Fruit fly (Drosophila melanogaster) whole organism, embryonic: Measurements from ENCODE around the gene Nepl3.

Source experiments
- ATbp ChIP-seq: fragments of 200-800 bp; sonication (Bioruptor generic); optimal IDR thresholded peaks from 2 replicates; lab custom pipeline; 2017; ENCODE audit warnings: missing biosample characterization, mild to moderate bottlenecking, missing genetic modification characterization, missing genetic modification reagents
- Abd-B ChIP-seq: fragments of 200-800 bp; sonication (Bioruptor generic); optimal IDR thresholded peaks from 2 replicates; lab custom pipeline; 2018; ENCODE audit warnings: missing biosample characterization, mild to moderate bottlenecking, missing genetic modification characterization, moderate library complexity
- BEAF-32 ChIP-seq: fragments of 200-800 bp; sonication (Bioruptor generic); optimal IDR thresholded peaks from 3 replicates; lab custom pipeline; 2017; ENCODE audit warnings: missing biosample characterization, missing genetic modification characterization, mild to moderate bottlenecking, moderate library complexity, missing genetic modification reagents
- Bgb ChIP-seq: fragments of 200-800 bp; sonication (Bioruptor generic); IDR thresholded peaks from 2 replicates; pipeline ENCODE4 v1.3.6; 2022; ENCODE audit warnings: missing biosample characterization, missing genetic modification characterization; ENCODE audit not compliant: partially characterized antibody
- CG11504 ChIP-seq: fragments of 200-800 bp; sonication (Bioruptor generic); optimal IDR thresholded peaks from 3 replicates; lab custom pipeline; 2019; ENCODE audit warnings: missing biosample characterization, mild to moderate bottlenecking, missing genetic modification characterization, moderate library complexity
- CG12659 ChIP-seq: fragments of 200-800 bp; sonication (Bioruptor generic); optimal IDR thresholded peaks from 3 replicates; lab custom pipeline; 2017; ENCODE audit warnings: mild to moderate bottlenecking, missing biosample characterization, missing genetic modification reagents, missing genetic modification characterization
- CG13296 ChIP-seq: fragments of 200-800 bp; sonication (Bioruptor generic); optimal IDR thresholded peaks from 3 replicates; lab custom pipeline; 2018; ENCODE audit warnings: missing biosample characterization, mild to moderate bottlenecking, missing genetic modification characterization
- CG14860 ChIP-seq: fragments of 200-800 bp; sonication (Bioruptor generic); IDR thresholded peaks from 3 replicates; pipeline ENCODE4 v1.3.6; 2022; ENCODE audit warnings: missing biosample characterization, missing genetic modification characterization; ENCODE audit not compliant: partially characterized antibody
- CG1529 ChIP-seq: fragments of 200-800 bp; sonication (Bioruptor generic); optimal IDR thresholded peaks from 3 replicates; lab custom pipeline; 2018; ENCODE audit warnings: missing biosample characterization, missing genetic modification characterization
- CG15601 ChIP-seq: fragments of 200-800 bp; sonication (Bioruptor generic); optimal IDR thresholded peaks from 3 replicates; lab custom pipeline; 2019; ENCODE audit warnings: missing biosample characterization, mild to moderate bottlenecking, missing genetic modification characterization, moderate library complexity
- CG17328 ChIP-seq: fragments of 200-800 bp; sonication (Bioruptor generic); IDR thresholded peaks from 2 replicates; pipeline ENCODE4 v1.3.6; 2022; ENCODE audit warnings: missing biosample characterization, missing genetic modification characterization
- CG17385 ChIP-seq: fragments of 200-800 bp; sonication (Bioruptor generic); optimal IDR thresholded peaks from 3 replicates; lab custom pipeline; 2018; ENCODE audit warnings: missing biosample characterization, mild to moderate bottlenecking, missing genetic modification characterization
- CG17612 ChIP-seq: fragments of 200-800 bp; sonication (Bioruptor generic); IDR thresholded peaks from 2 replicates; pipeline ENCODE4 v1.3.6; 2022; ENCODE audit warnings: missing biosample characterization, missing genetic modification characterization
- CG18619 ChIP-seq: fragments of 200-800 bp; sonication (Bioruptor generic); optimal IDR thresholded peaks from 3 replicates; lab custom pipeline; 2017; ENCODE audit warnings: missing biosample characterization, mild to moderate bottlenecking, missing genetic modification characterization
- CG2129 ChIP-seq: fragments of 200-800 bp; sonication (Bioruptor generic); IDR thresholded peaks from 2 replicates; pipeline ENCODE4 v1.3.6; 2022; ENCODE audit warnings: missing biosample characterization, missing genetic modification characterization; ENCODE audit not compliant: partially characterized antibody
- CG31388 ChIP-seq: fragments of 200-800 bp; sonication (Bioruptor generic); optimal IDR thresholded peaks from 2 replicates; lab custom pipeline; 2016; ENCODE audit warnings: missing biosample characterization, missing genetic modification characterization
- CG34376 ChIP-seq: fragments of 200-800 bp; sonication (Bioruptor generic); optimal IDR thresholded peaks from 2 replicates; lab custom pipeline; 2018; ENCODE audit warnings: missing biosample characterization, mild to moderate bottlenecking, missing genetic modification characterization
- CG3995 ChIP-seq: fragments of 200-800 bp; sonication (Bioruptor generic); optimal IDR thresholded peaks from 3 replicates; lab custom pipeline; 2016; ENCODE audit warnings: missing biosample characterization, missing genetic modification characterization
- CG5953 ChIP-seq: fragments of 200-800 bp; sonication (Bioruptor generic); IDR thresholded peaks from 2 replicates; pipeline ENCODE4 v1.3.6; 2022; ENCODE audit warnings: missing biosample characterization, missing genetic modification characterization
- CG6272 ChIP-seq: fragments of 200-800 bp; sonication (Bioruptor generic); IDR thresholded peaks from 2 replicates; pipeline ENCODE4 v1.3.6; 2022; ENCODE audit warnings: missing biosample characterization, missing genetic modification characterization
- CG7372 ChIP-seq: fragments of 200-800 bp; sonication (Bioruptor generic); IDR thresholded peaks from 2 replicates; pipeline ENCODE4 v1.3.6; 2022; ENCODE audit warnings: missing biosample characterization, missing genetic modification characterization
- CG8290 ChIP-seq, 3 experiments: fragments of 200-800 bp; sonication (Bioruptor generic); optimal IDR thresholded peaks; 2 replicates each; lab custom pipeline; 2016 to 2019; ENCODE audit warnings: missing biosample characterization in 3 of 3, missing genetic modification characterization in 3 of 3, mild to moderate bottlenecking in 2 of 3, moderate library complexity in 1 of 3
- CG8388 ChIP-seq: fragments of 200-800 bp; sonication (Bioruptor generic); optimal IDR thresholded peaks from 2 replicates; lab custom pipeline; 2019; ENCODE audit warnings: missing biosample characterization, mild to moderate bottlenecking, missing genetic modification characterization, moderate library complexity
- CG9727 ChIP-seq: fragments of 200-800 bp; sonication (Bioruptor generic); optimal IDR thresholded peaks from 3 replicates; lab custom pipeline; 2017; ENCODE audit warnings: missing biosample characterization, mild to moderate bottlenecking, missing genetic modification characterization
- CG9876 ChIP-seq: fragments of 200-800 bp; sonication (Bioruptor generic); optimal IDR thresholded peaks from 2 replicates; lab custom pipeline; 2016; ENCODE audit warnings: missing biosample characterization, missing genetic modification characterization
- Camta ChIP-seq: fragments of 200-800 bp; sonication (Bioruptor generic); optimal IDR thresholded peaks from 2 replicates; lab custom pipeline; 2016; ENCODE audit warnings: missing biosample characterization, missing genetic modification characterization
- D ChIP-seq, 2 experiments: fragments of 200-800 bp in 1 of 2; fragments of >200 bp in 1 of 2; sonication (Bioruptor generic) in 1 of 2; optimal IDR thresholded peaks; 2 replicates in 1 of 2; 3 replicates in 1 of 2; lab custom pipeline; 2017; ENCODE audit warnings: mild to moderate bottlenecking in 1 of 2, missing biosample characterization in 1 of 2, missing genetic modification characterization in 1 of 2, missing genetic modification reagents in 1 of 2
- D19B ChIP-seq: fragments of 200-800 bp; sonication (Bioruptor generic); optimal IDR thresholded peaks from 2 replicates; lab custom pipeline; 2017; ENCODE audit warnings: missing biosample characterization, mild to moderate bottlenecking, missing genetic modification characterization
- E2f1 ChIP-seq: fragments of 200-800 bp; sonication (Bioruptor generic); IDR thresholded peaks from 2 replicates; pipeline ENCODE4 v1.3.6; 2022; ENCODE audit warnings: missing biosample characterization, missing genetic modification characterization
- E2f2 ChIP-seq: fragments of 200-800 bp; sonication (Bioruptor generic); IDR thresholded peaks from 2 replicates; pipeline ENCODE4 v1.3.6; 2022; ENCODE audit warnings: missing biosample characterization, missing genetic modification characterization
- Ets97D ChIP-seq: fragments of 200-800 bp; sonication (Bioruptor generic); optimal IDR thresholded peaks from 3 replicates; lab custom pipeline; 2016; ENCODE audit warnings: missing biosample characterization, missing genetic modification characterization
- Hr51 ChIP-seq, 2 experiments: fragments of 200-800 bp; sonication (Bioruptor generic); optimal IDR thresholded peaks; 2 replicates in 1 of 2; 3 replicates in 1 of 2; lab custom pipeline; 2016 to 2018; ENCODE audit warnings: missing biosample characterization in 2 of 2, missing genetic modification characterization in 2 of 2, mild to moderate bottlenecking in 1 of 2, moderate library complexity in 1 of 2
- Rfx ChIP-seq: fragments of 200-800 bp; sonication (Bioruptor generic); IDR thresholded peaks from 2 replicates; pipeline ENCODE4 v1.3.6; 2022; ENCODE audit warnings: missing biosample characterization, missing genetic modification characterization
- Scr ChIP-seq: fragments of 200-800 bp; sonication (Bioruptor generic); IDR thresholded peaks from 2 replicates; pipeline ENCODE4 v1.3.6; 2022; ENCODE audit warnings: missing biosample characterization, missing genetic modification characterization; ENCODE audit not compliant: partially characterized antibody
- Xrp1 ChIP-seq: fragments of 200-800 bp; sonication (Bioruptor generic); IDR thresholded peaks from 2 replicates; pipeline ENCODE4 v1.3.6; 2022; ENCODE audit warnings: missing biosample characterization, missing genetic modification characterization
- ara ChIP-seq: fragments of 200-800 bp; sonication (Bioruptor generic); IDR thresholded peaks from 2 replicates; pipeline ENCODE4 v1.3.6; 2022; ENCODE audit warnings: missing biosample characterization, missing genetic modification characterization
- cas ChIP-seq: fragments of 200-800 bp; sonication (Bioruptor generic); IDR thresholded peaks from 2 replicates; pipeline ENCODE4 v1.3.6; 2022; ENCODE audit warnings: missing biosample characterization, missing genetic modification characterization
- crp ChIP-seq, 2 experiments: fragments of 200-800 bp; sonication (Bioruptor generic); optimal IDR thresholded peaks; 2 replicates in 1 of 2; 3 replicates in 1 of 2; lab custom pipeline; 2017; ENCODE audit warnings: missing biosample characterization in 2 of 2, missing genetic modification characterization in 2 of 2, mild to moderate bottlenecking in 1 of 2, moderate library complexity in 1 of 2
- gsb-n ChIP-seq: fragments of 200-800 bp; sonication (Bioruptor generic); optimal IDR thresholded peaks from 3 replicates; lab custom pipeline; 2018; ENCODE audit warnings: missing biosample characterization, mild to moderate bottlenecking, missing genetic modification characterization
- ham ChIP-seq: fragments of 200-800 bp; sonication (Bioruptor generic); IDR thresholded peaks from 2 replicates; pipeline ENCODE4 v1.3.6; 2022; ENCODE audit warnings: missing biosample characterization, missing genetic modification characterization
- kay ChIP-seq: fragments of 200-800 bp; sonication (Bioruptor generic); optimal IDR thresholded peaks from 2 replicates; lab custom pipeline; 2016; ENCODE audit warnings: missing biosample characterization, missing genetic modification characterization
- lilli ChIP-seq: fragments of 200-800 bp; sonication (Bioruptor generic); optimal IDR thresholded peaks from 3 replicates; lab custom pipeline; 2016; ENCODE audit warnings: missing biosample characterization, missing genetic modification characterization
- mirr ChIP-seq: fragments of 200-800 bp; sonication (Bioruptor generic); optimal IDR thresholded peaks from 3 replicates; lab custom pipeline; 2018; ENCODE audit warnings: missing biosample characterization, mild to moderate bottlenecking, missing genetic modification characterization
- nau ChIP-seq: fragments of 200-800 bp; sonication (Bioruptor generic); optimal IDR thresholded peaks from 3 replicates; lab custom pipeline; 2017; ENCODE audit warnings: missing biosample characterization, mild to moderate bottlenecking, missing genetic modification characterization, missing genetic modification reagents
- pros ChIP-seq: fragments of 200-800 bp; sonication (Bioruptor generic); optimal IDR thresholded peaks from 3 replicates; lab custom pipeline; 2019; ENCODE audit warnings: missing biosample characterization, mild to moderate bottlenecking, missing genetic modification characterization, moderate library complexity
- ranshi ChIP-seq: fragments of 200-800 bp; sonication (Bioruptor generic); IDR thresholded peaks from 2 replicates; pipeline ENCODE4 v1.3.6; 2022; ENCODE audit warnings: missing biosample characterization, missing genetic modification characterization
- tx ChIP-seq: fragments of 200-800 bp; sonication (Bioruptor generic); optimal IDR thresholded peaks from 2 replicates; lab custom pipeline; 2016; ENCODE audit warnings: missing biosample characterization, missing genetic modification characterization

The Nepl3 gene

DNA sequence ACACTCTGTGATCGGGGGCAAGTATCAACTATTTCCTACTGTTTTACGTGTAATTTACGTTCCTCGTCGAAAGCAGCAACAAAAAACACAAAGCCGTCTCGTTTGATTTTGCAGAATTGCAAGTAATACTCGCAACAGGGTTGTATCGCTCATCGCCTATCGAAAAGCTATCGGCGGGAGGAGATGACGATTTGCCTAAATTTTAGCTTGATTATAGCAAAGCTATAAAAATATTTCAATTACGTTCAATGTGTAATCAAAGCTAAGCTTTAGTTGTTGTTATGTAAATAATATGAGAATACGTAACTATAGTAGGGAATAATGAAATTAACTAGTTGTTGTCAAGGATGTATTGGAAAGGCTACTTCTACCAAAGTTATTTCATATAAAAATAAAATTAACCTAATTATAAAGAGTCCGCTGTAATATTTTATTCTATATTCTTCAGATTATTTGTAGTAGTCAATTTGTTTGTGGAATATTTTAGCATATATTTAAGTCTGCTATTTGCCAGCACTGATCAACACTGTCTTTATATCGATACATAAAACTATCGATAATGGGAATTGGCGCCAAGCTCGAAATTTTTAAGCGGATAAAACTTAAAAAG, 1.7 kb upstream of the Nepl3 start, which contains the start of gene Rpn11 (continued):
- TF ChIP-seq CG1529 (GFP tag; lab: Kevin White, UChicago) = peak; percentile 22
- peak; percentile 47 for TF ChIP-seq gsb-n (tag; lab: Kevin White, UChicago)
- TF ChIP-seq CG9727 = peak; percentile 79
- TF ChIP-seq E2f1 = no peak
- peak; percentile 36 for TF ChIP-seq CG8290 (GFP tag; optimal IDR thresholded peaks at IDR 0.05; lab: Kevin White, UChicago)
- TF ChIP-seq CG8290 (tag; optimal IDR thresholded peaks at IDR 0.05; lab: Kevin White, UChicago) = peak; percentile 16 to 58
- no peak for TF ChIP-seq CG7372 (GFP tag; lab: Robert Waterston, UW)
- no peak for TF ChIP-seq D (optimal IDR thresholded peaks at IDR 0.05; lab: Kevin White, UChicago)
- TF ChIP-seq D (GFP tag; optimal IDR thresholded peaks at IDR 0.05; lab: Kevin White, UChicago) = no peak
- no peak for TF ChIP-seq ham (GFP tag; lab: Robert Waterston, UW)
- TF ChIP-seq BEAF-32 (GFP tag; lab: Kevin White, UChicago) = peak; percentile 78
- TF ChIP-seq Abd-B = peak; percentile 76
- no peak for TF ChIP-seq CG31388
- peak in 1 of 2 experiments; percentile 20 for TF ChIP-seq crp (GFP tag; optimal IDR thresholded peaks at IDR 0.05; lab: Kevin White, UChicago)
- TF ChIP-seq CG2129 (GFP tag; lab: Robert Waterston, UW) = 0 out of 2 replicates have a peak, but pooled peaks have one; percentile 38
- TF ChIP-seq kay (GFP tag; lab: Kevin White, UChicago) = peak; percentile 50
- peak; percentile 71 for TF ChIP-seq CG12659 (GFP tag; lab: Kevin White, UChicago)
- TF ChIP-seq CG5953 (GFP tag; lab: Robert Waterston, UW) = no peak
- 0 out of 2 replicates have a peak, but pooled peaks have one; percentile 12 for TF ChIP-seq CG6272 (GFP tag; lab: Robert Waterston, UW)
- TF ChIP-seq CG8388 (GFP tag; lab: Kevin White, UChicago) = peak; percentile 65
- TF ChIP-seq tx (GFP tag; lab: Kevin White, UChicago) = peak; percentile 41
- TF ChIP-seq Ets97D = peak; percentile 24
- TF ChIP-seq Rfx = peak; percentile 52; the same call in 1 of the 2 replicates
- TF ChIP-seq Hr51 (GFP tag; optimal IDR thresholded peaks at IDR 0.05; lab: Kevin White, UChicago) = peak in 1 of 2 experiments; percentile 61
- peak; percentile 58 for TF ChIP-seq CG17385 (GFP tag; lab: Kevin White, UChicago)
- peak; percentile 35 for TF ChIP-seq CG18619 (GFP tag; lab: Kevin White, UChicago)
- TF ChIP-seq CG34376 (GFP tag; lab: Kevin White, UChicago) = peak; percentile 55
- peak; percentile 8 for TF ChIP-seq mirr
- no peak for TF ChIP-seq pros (GFP tag; lab: Kevin White, UChicago)
- TF ChIP-seq CG11504 (tag; lab: Kevin White, UChicago) = peak; percentile 73
- no peak for TF ChIP-seq CG17612 (GFP tag; lab: Robert Waterston, UW)
- peak; percentile 68 for TF ChIP-seq CG13296 (GFP tag; lab: Kevin White, UChicago)
- TF ChIP-seq nau = no peak
- peak; percentile 38; the same call in 1 of the 2 replicates for TF ChIP-seq Xrp1 (GFP tag; lab: Robert Waterston, UW)
- TF ChIP-seq D19B = peak; percentile 20
- TF ChIP-seq Camta = no peak
- 0 out of 3 replicates have a peak, but pooled peaks have one; percentile 32 for TF ChIP-seq CG14860 (GFP tag; lab: Robert Waterston, UW)
- TF ChIP-seq ara (GFP tag; lab: Robert Waterston, UW) = 0 out of 2 replicates have a peak, but pooled peaks have one; percentile 18
- TF ChIP-seq lilli (GFP tag; lab: Kevin White, UChicago) = peak; percentile 59
- TF ChIP-seq CG3995 (GFP tag; lab: Kevin White, UChicago) = peak; percentile 39
- TF ChIP-seq Scr (GFP tag; lab: Robert Waterston, UW) = peak; percentile 66
- TF ChIP-seq E2f2 (GFP tag; lab: Robert Waterston, UW) = peak; percentile 85
- no peak for TF ChIP-seq cas (GFP tag; lab: Robert Waterston, UW)
- 0 out of 2 replicates have a peak, but pooled peaks have one; percentile 5 for TF ChIP-seq ranshi (GFP tag; lab: Robert Waterston, UW)
- TF ChIP-seq Bgb (GFP tag; lab: Robert Waterston, UW) = peak; percentile 36; the same call in 1 of the 2 replicates
- TF ChIP-seq ATbp = no peak
- TF ChIP-seq CG9876 (GFP tag; lab: Kevin White, UChicago) = no peak
- peak; percentile 56 for TF ChIP-seq CG15601 (tag; lab: Kevin White, UChicago)
- no peak for TF ChIP-seq CG17328
